Fruit fly (Drosophila melanogaster) whole organism, embryonic: Measurements from ENCODE around the gene pyd.

Experiments
- Ada2b ChIP-seq: fragments of 200-800 bp; sonication (Bioruptor generic); IDR thresholded peaks from 2 replicates; pipeline ENCODE4 v1.3.6; 2022; ENCODE audit warnings: missing biosample characterization, missing genetic modification characterization
- Asciz ChIP-seq: fragments of 200-800 bp; sonication (Bioruptor generic); optimal IDR thresholded peaks from 2 replicates; lab custom pipeline; 2017; ENCODE audit warnings: missing biosample characterization, mild to moderate bottlenecking, missing genetic modification characterization, missing genetic modification reagents
- Atf-2 ChIP-seq: fragments of 200-800 bp; sonication (Bioruptor generic); optimal IDR thresholded peaks from 2 replicates; lab custom pipeline; 2016; ENCODE audit warnings: missing biosample characterization, missing genetic modification characterization
- CG1024 ChIP-seq: fragments of 200-800 bp; sonication (Bioruptor generic); IDR thresholded peaks from 2 replicates; pipeline ENCODE4 v1.3.6; 2022; ENCODE audit warnings: missing biosample characterization, missing genetic modification characterization
- CG11504 ChIP-seq: fragments of 200-800 bp; sonication (Bioruptor generic); optimal IDR thresholded peaks from 3 replicates; lab custom pipeline; 2019; ENCODE audit warnings: missing biosample characterization, mild to moderate bottlenecking, missing genetic modification characterization, moderate library complexity
- CG11723 ChIP-seq: fragments of 200-800 bp; sonication (Bioruptor generic); optimal IDR thresholded peaks from 2 replicates; lab custom pipeline; 2017; ENCODE audit warnings: missing biosample characterization, mild to moderate bottlenecking, missing genetic modification characterization
- CG12104 ChIP-seq: fragments of 200-800 bp; sonication (Bioruptor generic); optimal IDR thresholded peaks from 3 replicates; lab custom pipeline; 2016; ENCODE audit warnings: missing biosample characterization, missing genetic modification characterization
- CG14050 ChIP-seq: fragments of 200-800 bp; sonication (Bioruptor generic); IDR thresholded peaks from 3 replicates; pipeline ENCODE4 v1.3.6; 2022; ENCODE audit warnings: missing biosample characterization, missing genetic modification characterization
- CG14965 ChIP-seq: fragments of 200-800 bp; sonication (Bioruptor generic); optimal IDR thresholded peaks from 2 replicates; lab custom pipeline; 2016; ENCODE audit warnings: missing biosample characterization, missing genetic modification characterization, borderline replicate concordance
- CG17328 ChIP-seq: fragments of 200-800 bp; sonication (Bioruptor generic); IDR thresholded peaks from 2 replicates; pipeline ENCODE4 v1.3.6; 2022; ENCODE audit warnings: missing biosample characterization, missing genetic modification characterization
- CG17568 ChIP-seq: fragments of 200-800 bp; sonication (Bioruptor generic); optimal IDR thresholded peaks from 2 replicates; lab custom pipeline; 2018; ENCODE audit warnings: missing biosample characterization, mild to moderate bottlenecking, missing genetic modification characterization, moderate library complexity
- CG17829 ChIP-seq: fragments of 200-800 bp; optimal IDR thresholded peaks from 2 replicates; lab custom pipeline; 2019; ENCODE audit warnings: missing biosample characterization, mild to moderate bottlenecking, missing genetic modification characterization, moderate library complexity
- CG1832 ChIP-seq: fragments of 200-800 bp; sonication (Bioruptor generic); optimal IDR thresholded peaks from 2 replicates; lab custom pipeline; 2017; ENCODE audit warnings: missing biosample characterization, mild to moderate bottlenecking, missing genetic modification characterization, inconsistent platforms
- CG18476 ChIP-seq: fragments of 200-800 bp; sonication (Bioruptor generic); optimal IDR thresholded peaks from 2 replicates; lab custom pipeline; 2016; ENCODE audit warnings: missing biosample characterization, mild to moderate bottlenecking, missing genetic modification characterization
- CG2875 ChIP-seq: fragments of 200-800 bp; sonication (Bioruptor generic); optimal IDR thresholded peaks from 2 replicates; lab custom pipeline; 2017; ENCODE audit warnings: missing biosample characterization, mild to moderate bottlenecking, missing genetic modification characterization, missing genetic modification reagents
- CG31365 ChIP-seq: fragments of 200-800 bp; sonication (Bioruptor generic); optimal IDR thresholded peaks from 2 replicates; lab custom pipeline; 2018; ENCODE audit warnings: missing biosample characterization, mild to moderate bottlenecking, missing genetic modification characterization
- CG31441 ChIP-seq: fragments of 200-800 bp; sonication (Bioruptor generic); IDR thresholded peaks from 2 replicates; pipeline ENCODE4 v1.3.6; 2022; ENCODE audit warnings: missing biosample characterization, missing genetic modification characterization
- CG32772 ChIP-seq: fragments of 200-800 bp; sonication (Bioruptor generic); IDR thresholded peaks from 2 replicates; pipeline ENCODE4 v1.3.6; 2022; ENCODE audit warnings: missing biosample characterization, missing genetic modification characterization
- CG4854 ChIP-seq: fragments of 200-800 bp; sonication (Bioruptor generic); optimal IDR thresholded peaks from 2 replicates; lab custom pipeline; 2016; ENCODE audit warnings: missing biosample characterization, missing genetic modification characterization, inconsistent platforms
- CG6254 ChIP-seq: fragments of 200-800 bp; sonication (Bioruptor generic); optimal IDR thresholded peaks from 3 replicates; lab custom pipeline; 2017; ENCODE audit warnings: mild to moderate bottlenecking, missing biosample characterization, missing genetic modification reagents, missing genetic modification characterization
- CG8281 ChIP-seq: fragments of 200-800 bp; sonication (Bioruptor generic); optimal IDR thresholded peaks from 2 replicates; lab custom pipeline; 2018; ENCODE audit warnings: missing biosample characterization, mild to moderate bottlenecking, missing genetic modification characterization, moderate library complexity
- CG9727 ChIP-seq: fragments of 200-800 bp; sonication (Bioruptor generic); optimal IDR thresholded peaks from 3 replicates; lab custom pipeline; 2017; ENCODE audit warnings: missing biosample characterization, mild to moderate bottlenecking, missing genetic modification characterization
- Chrac-16 ChIP-seq: fragments of 200-800 bp; sonication (Bioruptor generic); optimal IDR thresholded peaks from 3 replicates; lab custom pipeline; 2016; ENCODE audit warnings: missing biosample characterization, missing genetic modification characterization
- Drgx ChIP-seq: fragments of 200-800 bp; sonication (Bioruptor generic); IDR thresholded peaks from 2 replicates; pipeline ENCODE4 v1.3.6; 2022; ENCODE audit warnings: missing biosample characterization, missing genetic modification characterization
- Ets65A ChIP-seq: fragments of 200-800 bp; sonication (Bioruptor generic); peaks from one replicate; lab custom pipeline; 2016; ENCODE audit warnings: missing biosample characterization, missing genetic modification characterization
- Hand ChIP-seq: fragments of 200-800 bp; sonication (Bioruptor generic); optimal IDR thresholded peaks from 2 replicates; lab custom pipeline; 2017; ENCODE audit warnings: mild to moderate bottlenecking, missing biosample characterization, missing genetic modification reagents, missing genetic modification characterization
- Sox102F ChIP-seq: fragments of 200-800 bp; sonication (Bioruptor generic); optimal IDR thresholded peaks from 2 replicates; lab custom pipeline; 2018; ENCODE audit warnings: missing biosample characterization, mild to moderate bottlenecking, missing genetic modification characterization, moderate library complexity
- Sry-β ChIP-seq: fragments of 200-800 bp; sonication (Bioruptor generic); optimal IDR thresholded peaks from 2 replicates; lab custom pipeline; 2018; ENCODE audit warnings: missing biosample characterization, mild to moderate bottlenecking, missing genetic modification characterization, moderate library complexity
- Ssrp ChIP-seq: fragments of 200-800 bp; sonication (Bioruptor generic); optimal IDR thresholded peaks from 2 replicates; lab custom pipeline; 2018; ENCODE audit warnings: missing biosample characterization, mild to moderate bottlenecking, missing genetic modification characterization, moderate library complexity
- Taf1 ChIP-seq: fragments of 200-800 bp; sonication (Bioruptor generic); IDR thresholded peaks from 2 replicates; pipeline ENCODE4 v1.3.6; 2022; ENCODE audit warnings: missing biosample characterization, missing genetic modification characterization
- Xbp1 ChIP-seq: fragments of 200-800 bp; sonication (Bioruptor generic); optimal IDR thresholded peaks from 3 replicates; lab custom pipeline; 2016; ENCODE audit warnings: missing biosample characterization, mild to moderate bottlenecking, missing genetic modification characterization
- az2 ChIP-seq: fragments of 200-800 bp; sonication (Bioruptor generic); optimal IDR thresholded peaks from 3 replicates; lab custom pipeline; 2016; ENCODE audit warnings: missing biosample characterization, missing genetic modification characterization
- bbx ChIP-seq: fragments of 200-800 bp; sonication (Bioruptor generic); IDR thresholded peaks from 2 replicates; pipeline ENCODE4 v1.3.6; 2022; ENCODE audit warnings: missing biosample characterization, missing genetic modification characterization; ENCODE audit not compliant: partially characterized antibody
- bcd ChIP-seq: fragments of 200-800 bp; sonication (Bioruptor generic); optimal IDR thresholded peaks from 2 replicates; lab custom pipeline; 2017; ENCODE audit warnings: missing biosample characterization, mild to moderate bottlenecking, missing genetic modification characterization
- ci ChIP-seq: fragments of 200-800 bp; sonication (Bioruptor generic); IDR thresholded peaks from 3 replicates; pipeline ENCODE4 v1.3.6; 2022; ENCODE audit warnings: missing biosample characterization, missing genetic modification characterization
- crol ChIP-seq: fragments of 200-800 bp; sonication (Bioruptor generic); IDR thresholded peaks from 2 replicates; pipeline ENCODE4 v1.3.6; 2022; ENCODE audit warnings: missing biosample characterization, missing genetic modification characterization
- dpn ChIP-seq, 2 experiments: fragments of 200-800 bp; sonication (Bioruptor generic); optimal IDR thresholded peaks; 3 replicates each; lab custom pipeline; 2016; ENCODE audit warnings: missing biosample characterization in 2 of 2, missing genetic modification characterization in 2 of 2
- eve ChIP-seq, 2 experiments: fragments of >200 bp; optimal IDR thresholded peaks; 2 replicates each; lab custom pipeline; 2017; ENCODE audit warnings: missing biosample characterization in 2 of 2, missing genetic modification characterization in 2 of 2
- gcm2 ChIP-seq: fragments of 200-800 bp; sonication (Bioruptor generic); optimal IDR thresholded peaks from 2 replicates; lab custom pipeline; 2016; ENCODE audit warnings: missing biosample characterization, missing genetic modification characterization
- gem ChIP-seq: fragments of 200-800 bp; sonication (Bioruptor generic); optimal IDR thresholded peaks from 2 replicates; lab custom pipeline; 2019; ENCODE audit warnings: missing biosample characterization, mild to moderate bottlenecking, missing genetic modification characterization, moderate library complexity
- ind ChIP-seq: fragments of 200-800 bp; sonication (Bioruptor generic); optimal IDR thresholded peaks from 3 replicates; lab custom pipeline; 2016; ENCODE audit warnings: missing biosample characterization, missing genetic modification characterization
- knrl ChIP-seq: fragments of 200-800 bp; sonication (Bioruptor generic); IDR thresholded peaks from 3 replicates; pipeline ENCODE4 v1.3.6; 2022; ENCODE audit warnings: missing biosample characterization, missing genetic modification characterization; ENCODE audit not compliant: partially characterized antibody
- lola ChIP-seq, 3 experiments: fragments of >200 bp in 2 of 3; fragments of 200-800 bp in 1 of 3; sonication (Bioruptor generic) in 1 of 3; optimal IDR thresholded peaks; 2 replicates each; lab custom pipeline; 2017 to 2019; ENCODE audit warnings: missing biosample characterization in 3 of 3, missing genetic modification characterization in 3 of 3, mild to moderate bottlenecking in 1 of 3, moderate library complexity in 1 of 3
- pb ChIP-seq: fragments of 200-800 bp; sonication (Bioruptor generic); optimal IDR thresholded peaks from 3 replicates; lab custom pipeline; 2016; ENCODE audit warnings: missing biosample characterization, missing genetic modification characterization
- pros ChIP-seq: fragments of 200-800 bp; sonication (Bioruptor generic); optimal IDR thresholded peaks from 3 replicates; lab custom pipeline; 2019; ENCODE audit warnings: missing biosample characterization, mild to moderate bottlenecking, missing genetic modification characterization, moderate library complexity
- schlank ChIP-seq: fragments of 200-800 bp; sonication (Bioruptor generic); optimal IDR thresholded peaks from 2 replicates; lab custom pipeline; 2018; ENCODE audit warnings: missing biosample characterization, mild to moderate bottlenecking, missing genetic modification characterization
- sisA ChIP-seq: fragments of 200-800 bp; sonication (Bioruptor generic); IDR thresholded peaks from 2 replicates; pipeline ENCODE4 v1.3.6; 2022; ENCODE audit warnings: missing biosample characterization, missing genetic modification characterization
- unpg ChIP-seq: fragments of 200-800 bp; sonication (Bioruptor generic); optimal IDR thresholded peaks from 3 replicates; lab custom pipeline; 2018; ENCODE audit warnings: missing biosample characterization, mild to moderate bottlenecking, missing genetic modification characterization, moderate library complexity
- zfh2 ChIP-seq: fragments of 200-800 bp; sonication (Bioruptor generic); optimal IDR thresholded peaks from 2 replicates; lab custom pipeline; 2016; ENCODE audit warnings: missing biosample characterization, missing genetic modification characterization

pyd gene

dm6 chr3R:8922617-8923242 is 9.0 kb downstream of the pyd start (continued):
- TF ChIP-seq Hand (GFP tag; lab: Kevin White, UChicago) (no peak), Ssrp (tag; lab: Kevin White, UChicago) (peak; percentile 21), zfh2 (no peak), CG12104 (GFP tag; lab: Kevin White, UChicago) (no peak), CG8281 (tag; lab: Kevin White, UChicago) (no peak), knrl (GFP tag; lab: Robert Waterston, UW) (no peak), pb (GFP tag; lab: Kevin White, UChicago) (no peak), gem (tag; lab: Kevin White, UChicago) (peak; percentile 44), CG11723 (GFP tag; lab: Kevin White, UChicago) (no peak), gcm2 (GFP tag; lab: Kevin White, UChicago) (no peak), CG17328 (GFP tag; lab: Robert Waterston, UW) (0 out of 2 replicates have a peak, but pooled peaks have one; percentile 17), bcd (no peak), Ets65A (peak; percentile 64), pros (GFP tag; lab: Kevin White, UChicago) (no peak), unpg (peak; percentile 30), ind (GFP tag; lab: Kevin White, UChicago) (peak; percentile 13), CG18476 (GFP tag; lab: Kevin White, UChicago) (no peak), Atf-2 (no peak), CG11504 (tag; lab: Kevin White, UChicago) (peak; percentile 43), Chrac-16 (GFP tag; lab: Kevin White, UChicago) (no peak), Xbp1 (GFP tag; lab: Kevin White, UChicago) (peak; percentile 1), CG1832 (no peak), Taf1 (no peak), dpn (GFP tag; optimal IDR thresholded peaks at IDR 0.05; lab: Kevin White, UChicago) (no peak), CG32772 (GFP tag; lab: Robert Waterston, UW) (0 out of 2 replicates have a peak, but pooled peaks have one; percentile 17), CG14965 (no peak), Sry-β (GFP tag; lab: Kevin White, UChicago) (no peak), Sox102F (GFP tag; lab: Kevin White, UChicago) (peak; percentile 36), CG17568 (GFP tag; lab: Kevin White, UChicago) (no peak), CG14050 (GFP tag; lab: Robert Waterston, UW) (no peak), Asciz (peak; percentile 31), CG31365 (no peak), CG4854 (GFP tag; lab: Kevin White, UChicago) (no peak), eve (GFP tag; optimal IDR thresholded peaks at IDR 0.05; lab: Kevin White, UChicago) (no peak), Ada2b (GFP tag; lab: Robert Waterston, UW) (no peak), bbx (GFP tag; lab: Robert Waterston, UW) (no peak), lola (GFP tag; optimal IDR thresholded peaks at IDR 0.05; lab: Kevin White, UChicago) (peak in 1 of 3 experiments; percentile 7), CG31441 (GFP tag; lab: Robert Waterston, UW) (0 out of 2 replicates have a peak, but pooled peaks have one; percentile 20), CG6254 (GFP tag; lab: Kevin White, UChicago) (peak; percentile 33), CG9727 (GFP tag; lab: Kevin White, UChicago) (peak; percentile 13), CG1024 (GFP tag; lab: Robert Waterston, UW) (no peak), sisA (0 out of 2 replicates have a peak, but pooled peaks have one; percentile 15), crol (0 out of 2 replicates have a peak, but pooled peaks have one; percentile 8), az2 (GFP tag; lab: Kevin White, UChicago) (peak; percentile 25), ci (0 out of 3 replicates have a peak, but pooled peaks have one; percentile 37), schlank (tag; lab: Kevin White, UChicago) (no peak), Drgx (GFP tag; lab: Robert Waterston, UW) (peak; percentile 27; the same call in 1 of the 2 replicates), CG17829 (tag; lab: Kevin White, UChicago) (no peak), CG2875 (GFP tag; lab: Kevin White, UChicago) (peak; percentile 20)
